Fruit fly (Drosophila melanogaster) whole organism, embryonic: ENCODE measurements around the gene dsf.
A peak's percentile ranks its signal among the peaks of the same experiment; 100 is the strongest.

Source experiments
- Abd-B ChIP-seq: fragments of 200-800 bp; sonication (Bioruptor generic); optimal IDR thresholded peaks from 2 replicates; lab custom pipeline; 2018; ENCODE audit warnings: missing biosample characterization, mild to moderate bottlenecking, missing genetic modification characterization, moderate library complexity
- Atf-2 ChIP-seq: fragments of 200-800 bp; sonication (Bioruptor generic); optimal IDR thresholded peaks from 2 replicates; lab custom pipeline; 2016; ENCODE audit warnings: missing biosample characterization, missing genetic modification characterization
- CG10209 ChIP-seq: fragments of 200-800 bp; sonication (Bioruptor generic); optimal IDR thresholded peaks from 3 replicates; lab custom pipeline; 2017; ENCODE audit warnings: missing biosample characterization, mild to moderate bottlenecking, missing genetic modification characterization, missing genetic modification reagents
- CG11398 ChIP-seq: fragments of 200-800 bp; sonication (Bioruptor generic); optimal IDR thresholded peaks from 2 replicates; lab custom pipeline; 2016; ENCODE audit warnings: missing biosample characterization, missing genetic modification characterization
- CG11456 ChIP-seq: fragments of 200-800 bp; sonication (Bioruptor generic); IDR thresholded peaks from 3 replicates; pipeline ENCODE4 v1.3.6; 2022; ENCODE audit warnings: missing biosample characterization, missing genetic modification characterization
- CG12391 ChIP-seq: fragments of 200-800 bp; sonication (Bioruptor generic); optimal IDR thresholded peaks from 3 replicates; lab custom pipeline; 2018; ENCODE audit warnings: missing biosample characterization, mild to moderate bottlenecking, missing genetic modification characterization, moderate library complexity
- CG14441 ChIP-seq: fragments of 200-800 bp; sonication (Bioruptor generic); IDR thresholded peaks from 2 replicates; pipeline ENCODE4 v1.3.6; 2022; ENCODE audit warnings: missing biosample characterization, missing genetic modification characterization
- CG15269 ChIP-seq: fragments of 200-800 bp; sonication (Bioruptor generic); optimal IDR thresholded peaks from 2 replicates; lab custom pipeline; 2018; ENCODE audit warnings: missing biosample characterization, mild to moderate bottlenecking, missing genetic modification characterization, moderate library complexity
- CG15601 ChIP-seq: fragments of 200-800 bp; sonication (Bioruptor generic); optimal IDR thresholded peaks from 3 replicates; lab custom pipeline; 2019; ENCODE audit warnings: missing biosample characterization, mild to moderate bottlenecking, missing genetic modification characterization, moderate library complexity
- CG1647 ChIP-seq: fragments of 200-800 bp; sonication (Bioruptor generic); optimal IDR thresholded peaks from 3 replicates; lab custom pipeline; 2016; ENCODE audit warnings: missing biosample characterization, missing genetic modification characterization
- CG16863 ChIP-seq: fragments of 200-800 bp; sonication (Bioruptor generic); optimal IDR thresholded peaks from 3 replicates; lab custom pipeline; 2016; ENCODE audit warnings: missing biosample characterization, missing genetic modification characterization
- CG2712 ChIP-seq: fragments of 200-800 bp; optimal IDR thresholded peaks from 3 replicates; lab custom pipeline; 2019; ENCODE audit warnings: missing biosample characterization, mild to moderate bottlenecking, missing genetic modification characterization, moderate library complexity
- CG32767 ChIP-seq: fragments of 200-800 bp; sonication (Bioruptor generic); IDR thresholded peaks from 2 replicates; pipeline ENCODE4 v1.3.6; 2022; ENCODE audit warnings: missing biosample characterization, missing genetic modification characterization
- CG3838 ChIP-seq: fragments of 200-800 bp; sonication (Bioruptor generic); optimal IDR thresholded peaks from 3 replicates; lab custom pipeline; 2016; ENCODE audit warnings: missing biosample characterization, missing genetic modification characterization
- CG42726 ChIP-seq: fragments of 200-800 bp; sonication (Bioruptor generic); IDR thresholded peaks from 2 replicates; pipeline ENCODE4 v1.3.6; 2022; ENCODE audit warnings: missing biosample characterization, missing genetic modification characterization; ENCODE audit not compliant: partially characterized antibody
- CG4404 ChIP-seq: fragments of 200-800 bp; sonication (Bioruptor generic); IDR thresholded peaks from 2 replicates; pipeline ENCODE4 v1.3.6; 2022; ENCODE audit warnings: missing biosample characterization, missing genetic modification characterization
- CG5953 ChIP-seq: fragments of 200-800 bp; sonication (Bioruptor generic); IDR thresholded peaks from 2 replicates; pipeline ENCODE4 v1.3.6; 2022; ENCODE audit warnings: missing biosample characterization, missing genetic modification characterization
- CG9609 ChIP-seq: fragments of 200-800 bp; sonication (Bioruptor generic); optimal IDR thresholded peaks from 3 replicates; lab custom pipeline; 2016; ENCODE audit warnings: missing biosample characterization, missing genetic modification characterization
- CG9797 ChIP-seq: fragments of 200-800 bp; sonication (Bioruptor generic); optimal IDR thresholded peaks from 3 replicates; lab custom pipeline; 2018; ENCODE audit warnings: missing biosample characterization, mild to moderate bottlenecking, missing genetic modification characterization
- CG9876 ChIP-seq: fragments of 200-800 bp; sonication (Bioruptor generic); optimal IDR thresholded peaks from 2 replicates; lab custom pipeline; 2016; ENCODE audit warnings: missing biosample characterization, missing genetic modification characterization
- CG9932 ChIP-seq: fragments of 200-800 bp; sonication (Bioruptor generic); IDR thresholded peaks from 2 replicates; pipeline ENCODE4 v1.3.6; 2022; ENCODE audit warnings: missing biosample characterization, missing genetic modification characterization
- Dek ChIP-seq: fragments of 200-800 bp; sonication (Bioruptor generic); optimal IDR thresholded peaks from 3 replicates; lab custom pipeline; 2019; ENCODE audit warnings: missing biosample characterization, mild to moderate bottlenecking, missing genetic modification characterization, moderate library complexity
- E2f1 ChIP-seq: fragments of 200-800 bp; sonication (Bioruptor generic); IDR thresholded peaks from 2 replicates; pipeline ENCODE4 v1.3.6; 2022; ENCODE audit warnings: missing biosample characterization, missing genetic modification characterization
- Kr ChIP-seq: fragments of 200-800 bp; sonication (Bioruptor generic); optimal IDR thresholded peaks from 2 replicates; lab custom pipeline; 2017; ENCODE audit warnings: missing biosample characterization, mild to moderate bottlenecking, missing genetic modification characterization
- Max ChIP-seq: fragments of 200-800 bp; sonication (Bioruptor generic); optimal IDR thresholded peaks from 2 replicates; lab custom pipeline; 2016; ENCODE audit warnings: missing biosample characterization, mild to moderate bottlenecking, missing genetic modification characterization
- Nf-YA ChIP-seq: fragments of 200-800 bp; sonication (Bioruptor generic); IDR thresholded peaks from 2 replicates; pipeline ENCODE4 v1.3.6; 2022; ENCODE audit warnings: missing biosample characterization, missing genetic modification characterization
- Rx ChIP-seq: fragments of 200-800 bp; sonication (Bioruptor generic); IDR thresholded peaks from 2 replicates; pipeline ENCODE4 v1.3.6; 2022; ENCODE audit warnings: missing biosample characterization, missing genetic modification characterization
- bcd ChIP-seq: fragments of 200-800 bp; sonication (Bioruptor generic); optimal IDR thresholded peaks from 2 replicates; lab custom pipeline; 2017; ENCODE audit warnings: missing biosample characterization, mild to moderate bottlenecking, missing genetic modification characterization
- chinmo ChIP-seq: fragments of 200-800 bp; sonication (Bioruptor generic); IDR thresholded peaks from 4 replicates; pipeline ENCODE4 v1.3.6; 2022; ENCODE audit warnings: missing biosample characterization, missing genetic modification characterization; ENCODE audit not compliant: partially characterized antibody
- da ChIP-seq: fragments of 200-800 bp; sonication (Bioruptor generic); optimal IDR thresholded peaks from 2 replicates; lab custom pipeline; 2016; ENCODE audit warnings: missing biosample characterization, missing genetic modification characterization
- dati ChIP-seq: fragments of 200-800 bp; sonication (Bioruptor generic); IDR thresholded peaks from 2 replicates; pipeline ENCODE4 v1.3.6; 2022; ENCODE audit warnings: missing biosample characterization, missing genetic modification characterization
- dimm ChIP-seq: fragments of 200-800 bp; sonication (Bioruptor generic); IDR thresholded peaks from 2 replicates; pipeline ENCODE4 v1.3.6; 2022; ENCODE audit warnings: missing biosample characterization, missing genetic modification characterization
- dpn ChIP-seq, 2 experiments: fragments of 200-800 bp; sonication (Bioruptor generic); optimal IDR thresholded peaks; 3 replicates each; lab custom pipeline; 2016; ENCODE audit warnings: missing biosample characterization in 2 of 2, missing genetic modification characterization in 2 of 2
- ems ChIP-seq: fragments of 200-800 bp; sonication (Bioruptor generic); optimal IDR thresholded peaks from 3 replicates; lab custom pipeline; 2016; ENCODE audit warnings: missing biosample characterization, missing genetic modification characterization
- esg ChIP-seq: fragments of 200-800 bp; sonication (Bioruptor generic); conservative IDR thresholded peaks from 2 replicates; pipeline ENCODE4 v1.3.6; 2022; ENCODE audit warnings: missing biosample characterization, missing genetic modification characterization
- fd102C ChIP-seq: fragments of 200-800 bp; sonication (Bioruptor generic); optimal IDR thresholded peaks from 2 replicates; lab custom pipeline; 2018; ENCODE audit warnings: missing biosample characterization, mild to moderate bottlenecking, missing genetic modification characterization, moderate library complexity
- fu2 ChIP-seq: fragments of 200-800 bp; sonication (Bioruptor generic); optimal IDR thresholded peaks from 2 replicates; lab custom pipeline; 2016; ENCODE audit warnings: missing biosample characterization, missing genetic modification characterization
- gce ChIP-seq: fragments of 200-800 bp; sonication (Bioruptor generic); IDR thresholded peaks from 3 replicates; pipeline ENCODE4 v1.3.6; 2022; ENCODE audit warnings: missing biosample characterization, missing genetic modification characterization
- grau ChIP-seq: fragments of 200-800 bp; optimal IDR thresholded peaks from 3 replicates; lab custom pipeline; 2019; ENCODE audit warnings: missing biosample characterization, mild to moderate bottlenecking, missing genetic modification characterization, moderate library complexity
- grn ChIP-seq: fragments of 200-800 bp; sonication (Bioruptor generic); optimal IDR thresholded peaks from 3 replicates; lab custom pipeline; 2017; ENCODE audit warnings: missing biosample characterization, missing genetic modification characterization
- gt ChIP-seq: fragments of 200-800 bp; sonication (Bioruptor generic); IDR thresholded peaks from 2 replicates; pipeline ENCODE4 v1.3.6; 2022; ENCODE audit warnings: missing biosample characterization, missing genetic modification characterization
- hth ChIP-seq: fragments of >200 bp; optimal IDR thresholded peaks from 2 replicates; lab custom pipeline; 2017; ENCODE audit warnings: inconsistent platforms
- kni ChIP-seq: fragments of 200-800 bp; sonication (Bioruptor generic); optimal IDR thresholded peaks from 3 replicates; lab custom pipeline; 2017; ENCODE audit warnings: mild to moderate bottlenecking, missing biosample characterization, missing genetic modification reagents, missing genetic modification characterization
- lilli ChIP-seq: fragments of 200-800 bp; sonication (Bioruptor generic); optimal IDR thresholded peaks from 3 replicates; lab custom pipeline; 2016; ENCODE audit warnings: missing biosample characterization, missing genetic modification characterization
- mirr ChIP-seq: fragments of 200-800 bp; sonication (Bioruptor generic); optimal IDR thresholded peaks from 3 replicates; lab custom pipeline; 2018; ENCODE audit warnings: missing biosample characterization, mild to moderate bottlenecking, missing genetic modification characterization
- nmo ChIP-seq: fragments of 200-800 bp; sonication (Bioruptor generic); optimal IDR thresholded peaks from 2 replicates; lab custom pipeline; 2018; ENCODE audit warnings: missing biosample characterization, mild to moderate bottlenecking, missing genetic modification characterization, moderate library complexity
- row ChIP-seq: fragments of 200-800 bp; sonication (Bioruptor generic); IDR thresholded peaks from 3 replicates; pipeline ENCODE4 v1.3.6; 2022; ENCODE audit warnings: missing biosample characterization, missing genetic modification characterization
- schlank ChIP-seq: fragments of 200-800 bp; sonication (Bioruptor generic); optimal IDR thresholded peaks from 2 replicates; lab custom pipeline; 2018; ENCODE audit warnings: missing biosample characterization, mild to moderate bottlenecking, missing genetic modification characterization
- sqz ChIP-seq: fragments of 200-800 bp; sonication (Bioruptor generic); optimal IDR thresholded peaks from 3 replicates; lab custom pipeline; 2018; ENCODE audit warnings: missing biosample characterization, mild to moderate bottlenecking, missing genetic modification characterization
- twi ChIP-seq: fragments of 200-800 bp; optimal IDR thresholded peaks from 2 replicates; lab custom pipeline; 2019; ENCODE audit warnings: missing biosample characterization, mild to moderate bottlenecking, missing genetic modification characterization, moderate library complexity
- usp ChIP-seq: fragments of >200 bp; optimal IDR thresholded peaks from 2 replicates; lab custom pipeline; 2017; ENCODE audit warnings: missing biosample characterization, missing genetic modification characterization
- zf30C ChIP-seq: fragments of 200-800 bp; sonication (Bioruptor generic); optimal IDR thresholded peaks from 3 replicates; lab custom pipeline; 2018; ENCODE audit warnings: missing biosample characterization, mild to moderate bottlenecking, missing genetic modification characterization

The dsf gene

DNA sequence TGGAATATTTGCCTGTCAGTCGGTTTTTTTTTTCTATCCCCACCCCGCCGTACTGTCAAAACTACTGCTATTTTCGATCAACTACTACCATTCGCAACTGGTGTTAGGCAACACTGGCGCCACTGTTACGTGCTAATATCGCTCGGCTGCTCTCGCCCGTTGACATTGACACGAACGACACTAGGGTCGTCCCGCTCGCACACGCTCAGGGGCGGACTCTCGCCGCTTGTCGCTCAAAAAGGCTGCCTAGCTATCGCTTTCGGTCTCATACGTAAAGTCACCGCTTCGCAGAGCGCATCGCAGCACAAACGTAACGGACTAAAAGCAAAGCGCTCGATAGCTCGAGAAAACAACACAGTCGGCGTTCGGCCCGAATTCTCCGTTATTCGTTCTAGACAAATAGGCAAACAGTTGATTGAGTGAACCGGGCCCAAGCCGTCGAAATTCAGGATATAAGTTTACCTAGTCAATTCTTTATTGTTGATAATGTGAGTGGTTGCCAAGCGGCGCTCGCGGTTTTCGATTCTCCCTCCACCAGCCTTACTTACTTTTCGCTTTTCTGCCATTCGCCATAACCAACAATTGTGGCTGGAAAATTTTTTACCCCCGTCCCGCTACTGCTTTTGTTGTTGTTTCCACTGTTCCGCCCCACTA is 56.7 kb downstream of the dsf start (continued):
- TF ChIP-seq Abd-B (GFP tag; lab: Kevin White, UChicago): no peak
- no peak for TF ChIP-seq CG4404 (GFP tag; lab: Robert Waterston, UW)
- no peak for TF ChIP-seq CG11398 (GFP tag; lab: Kevin White, UChicago)
- TF ChIP-seq E2f1 (GFP tag; lab: Robert Waterston, UW): no peak
- TF ChIP-seq dimm (GFP tag; lab: Robert Waterston, UW): no peak
- TF ChIP-seq sqz (GFP tag; lab: Kevin White, UChicago): peak; percentile 8
- TF ChIP-seq CG9876 (GFP tag; lab: Kevin White, UChicago): no peak
- TF ChIP-seq CG12391 (tag; lab: Kevin White, UChicago): peak; percentile 27
- TF ChIP-seq ems (GFP tag; lab: Kevin White, UChicago): peak; percentile 44
- no peak for TF ChIP-seq CG32767 (GFP tag; lab: Robert Waterston, UW)
- TF ChIP-seq CG9932 (GFP tag; lab: Robert Waterston, UW): no peak
- TF ChIP-seq Nf-YA (GFP tag; lab: Robert Waterston, UW): no peak
- peak; percentile 41 for TF ChIP-seq Dek (tag; lab: Kevin White, UChicago)
- TF ChIP-seq fu2 (GFP tag; lab: Kevin White, UChicago): peak; percentile 26
- no peak for TF ChIP-seq Rx (GFP tag; lab: Robert Waterston, UW)
- TF ChIP-seq zf30C: peak; percentile 9
- TF ChIP-seq CG15269: peak; percentile 38
- peak; percentile 42 for TF ChIP-seq CG2712 (tag; lab: Kevin White, UChicago)
- TF ChIP-seq Max: no peak
- TF ChIP-seq CG1647 (GFP tag; lab: Kevin White, UChicago): no peak
- no peak for TF ChIP-seq gce (GFP tag; lab: Robert Waterston, UW)
- peak; percentile 26 for TF ChIP-seq kni
- no peak for TF ChIP-seq dati (GFP tag; lab: Robert Waterston, UW)
- no peak for TF ChIP-seq Kr (GFP tag; lab: Kevin White, UChicago)
- no peak for TF ChIP-seq hth (lab: Kevin White, UChicago)
- TF ChIP-seq Atf-2 (GFP tag; lab: Kevin White, UChicago): no peak
- no peak for TF ChIP-seq fd102C (GFP tag; lab: Kevin White, UChicago)
- TF ChIP-seq lilli (GFP tag; lab: Kevin White, UChicago): peak; percentile 57
- TF ChIP-seq gt (GFP tag; lab: Robert Waterston, UW): no peak
- no peak for TF ChIP-seq usp
- no peak for TF ChIP-seq CG11456 (GFP tag; lab: Robert Waterston, UW)
- no peak for TF ChIP-seq CG3838
- no peak for TF ChIP-seq CG5953 (GFP tag; lab: Robert Waterston, UW)
- peak; percentile 13 for TF ChIP-seq CG9609 (GFP tag; lab: Kevin White, UChicago)
- TF ChIP-seq nmo (GFP tag; lab: Kevin White, UChicago): peak; percentile 38
- no peak for TF ChIP-seq schlank (tag; lab: Kevin White, UChicago)
- TF ChIP-seq dpn (GFP tag; optimal IDR thresholded peaks at IDR 0.05; lab: Kevin White, UChicago): peak; percentile 31 to 59
- no peak for TF ChIP-seq bcd
- no peak for TF ChIP-seq esg (GFP tag; lab: Robert Waterston, UW)
- TF ChIP-seq chinmo: no peak
- TF ChIP-seq grau (tag; lab: Kevin White, UChicago): peak; percentile 42
- no peak for TF ChIP-seq da
- no peak for TF ChIP-seq row (GFP tag; lab: Robert Waterston, UW)
- peak; percentile 15 for TF ChIP-seq twi
- no peak for TF ChIP-seq CG9797
- no peak for TF ChIP-seq CG42726 (GFP tag; lab: Robert Waterston, UW)
- peak; percentile 36 for TF ChIP-seq grn (GFP tag; lab: Kevin White, UChicago)
- peak; percentile 78 for TF ChIP-seq CG15601 (tag; lab: Kevin White, UChicago)
- TF ChIP-seq CG10209 (GFP tag; lab: Kevin White, UChicago): peak; percentile 18
- no peak for TF ChIP-seq CG14441 (GFP tag; lab: Robert Waterston, UW)
- peak; percentile 72 for TF ChIP-seq mirr
- no peak for TF ChIP-seq CG16863 (GFP tag; lab: Kevin White, UChicago)
